Fruit fly (Drosophila melanogaster): ENCODE results near the gene Alg13.

- TF ChIP-seq CG2199 (GFP tag; IDR thresholded peaks at IDR 0.05) (no peak), CG12299 (tag; optimal IDR thresholded peaks at IDR 0.05) (no peak), HLHmδ (GFP tag; optimal IDR thresholded peaks at IDR 0.05) (no peak), cato (GFP tag; optimal IDR thresholded peaks at IDR 0.05; ENCODE audit: borderline replicate concordance) (no peak), CG6175 (GFP tag; IDR thresholded peaks at IDR 0.05) (no peak), ase (GFP tag; IDR thresholded peaks at IDR 0.05) (no peak)
Observed at dm6 chr3R:29113392-29113791, 25.0 kb downstream of the Alg13 start.
